Worm (Caenorhabditis elegans): ENCODE data around the gene ocr-4.

The ocr-4 gene

ce11 chrIV:7310842-7311241 lies 21.8 kb downstream of the ocr-4 start:
- peak; percentile 77 for TF ChIP-seq nhr-85 (tag)
- TF ChIP-seq ama-1 (optimal IDR thresholded peaks at IDR 0.05) = peak; percentile 14
- TF ChIP-seq lin-13 (GFP tag; optimal IDR thresholded peaks at IDR 0.05) = no peak
- TF ChIP-seq lin-14 (GFP tag; optimal IDR thresholded peaks at IDR 0.05) = peak; percentile 0

ce11 chrIV:7310410-7310809 lies 22.2 kb downstream of the ocr-4 start, which contains the start of gene grl-4:
TSS of gene grl-4 (minus strand) at chrIV:7310760.
- TF ChIP-seq unc-130 (tag; optimal IDR thresholded peaks at IDR 0.05) (no peak), unc-62 (GFP tag; optimal IDR thresholded peaks at IDR 0.05) (no peak), sptf-1 (tag; optimal IDR thresholded peaks at IDR 0.05) (no peak), efl-1 (optimal IDR thresholded peaks at IDR 0.05) (no peak), efl-1 (GFP tag; optimal IDR thresholded peaks at IDR 0.05 in 1 of 2) (peak in 1 of 2 experiments; percentile 53), nhr-11 (tag; optimal IDR thresholded peaks at IDR 0.05) (no peak), nhr-20 (tag; optimal IDR thresholded peaks at IDR 0.05) (no peak), egl-27 (tag; optimal IDR thresholded peaks at IDR 0.05) (no peak), ceh-90 (tag; optimal IDR thresholded peaks at IDR 0.05) (no peak), ceh-88 (GFP tag; IDR thresholded peaks at IDR 0.05) (no peak)

ce11 chrIV:7309678-7310077 lies 22.9 kb downstream of the ocr-4 start:
- TF ChIP-seq snu-23 (GFP tag; optimal IDR thresholded peaks at IDR 0.05) (peak; percentile 16), ceh-8 (GFP tag; optimal IDR thresholded peaks at IDR 0.05) (no peak), nhr-47 (tag; optimal IDR thresholded peaks at IDR 0.05) (no peak), lin-14 (GFP tag; optimal IDR thresholded peaks at IDR 0.05) (peak; percentile 52), nhr-71 (tag; optimal IDR thresholded peaks at IDR 0.05) (peak; percentile 15), nhr-20 (tag; optimal IDR thresholded peaks at IDR 0.05) (peak; percentile 11), grh-1 (GFP tag; IDR thresholded peaks at IDR 0.05) (no peak), nhr-85 (tag) (peak; percentile 76), nhr-28 (tag; optimal IDR thresholded peaks at IDR 0.05) (no peak), egl-27 (tag; optimal IDR thresholded peaks at IDR 0.05) (no peak)

- no peak for TF ChIP-seq ceh-88 (GFP tag; IDR thresholded peaks at IDR 0.05)
- no peak for TF ChIP-seq vab-15 (tag; optimal IDR thresholded peaks at IDR 0.05)
- no peak for TF ChIP-seq hpl-2 (GFP tag; optimal IDR thresholded peaks at IDR 0.05)
- TF ChIP-seq pax-3 (tag; optimal IDR thresholded peaks at IDR 0.05) = no peak
- no peak for TF ChIP-seq nhr-76 (tag; optimal IDR thresholded peaks at IDR 0.05)
- no peak for TF ChIP-seq fkh-10 (GFP tag; optimal IDR thresholded peaks at IDR 0.05)
- no peak for TF ChIP-seq unc-30 (tag; optimal IDR thresholded peaks at IDR 0.05)
- TF ChIP-seq ets-5 (GFP tag; IDR thresholded peaks at IDR 0.05) = no peak
- TF ChIP-seq lin-13 (GFP tag; optimal IDR thresholded peaks at IDR 0.05) = no peak
- no peak for TF ChIP-seq lin-14 (GFP tag; optimal IDR thresholded peaks at IDR 0.05)
These were observed 23.6 kb downstream of the ocr-4 start, which contains the start of gene F42C5.6 for ce11 chrIV:7308974-7309373. TSS of gene F42C5.6 (minus strand) at chrIV:7309074.

- TF ChIP-seq Y116A8C.19 (tag; optimal IDR thresholded peaks at IDR 0.05; ENCODE audit: borderline replicate concordance) = no peak
- no peak for TF ChIP-seq jun-1 (tag; optimal IDR thresholded peaks at IDR 0.05)
- no peak for TF ChIP-seq nhr-76 (tag; optimal IDR thresholded peaks at IDR 0.05)
- TF ChIP-seq pax-3 (tag; optimal IDR thresholded peaks at IDR 0.05) = no peak
- no peak for TF ChIP-seq unc-30 (tag; optimal IDR thresholded peaks at IDR 0.05)
- no peak for TF ChIP-seq ets-5 (GFP tag; IDR thresholded peaks at IDR 0.05)
- TF ChIP-seq C34B4.2 (tag; optimal IDR thresholded peaks at IDR 0.05) = no peak
- TF ChIP-seq nhr-90 (tag; optimal IDR thresholded peaks at IDR 0.05; ENCODE audit: poor library complexity) = no peak
- TF ChIP-seq nhr-77 (tag; optimal IDR thresholded peaks at IDR 0.05) = no peak
- no peak for TF ChIP-seq xbp-1 (tag; optimal IDR thresholded peaks at IDR 0.05)
These were observed 27.3 kb downstream of the ocr-4 start, which contains the start of gene npr-27 for ce11 chrIV:7305325-7305724. TSS of gene npr-27 (plus strand) at chrIV:7305625.

- TF ChIP-seq fkh-8 (tag; optimal IDR thresholded peaks at IDR 0.05) (peak; percentile 60), jun-1 (tag; optimal IDR thresholded peaks at IDR 0.05) (no peak), nhr-71 (tag; optimal IDR thresholded peaks at IDR 0.05) (peak; percentile 35), hlh-4 (tag; optimal IDR thresholded peaks at IDR 0.05) (peak; percentile 69), nhr-47 (tag; optimal IDR thresholded peaks at IDR 0.05) (no peak)
These were observed 31.1 kb downstream of the ocr-4 start for ce11 chrIV:7301481-7301880.
